Fruit fly (Drosophila melanogaster) whole organism, embryonic: ENCODE measurements around the gene CG31265.
A peak's percentile ranks its signal among the peaks of the same experiment; 100 is the strongest.

ENCODE experiments used
- Ada2b ChIP-seq: fragments of 200-800 bp; sonication (Bioruptor generic); IDR thresholded peaks from 2 replicates; pipeline ENCODE4 v1.3.6; 2022; ENCODE audit warnings: missing biosample characterization, missing genetic modification characterization
- Asciz ChIP-seq: fragments of 200-800 bp; sonication (Bioruptor generic); optimal IDR thresholded peaks from 2 replicates; lab custom pipeline; 2017; ENCODE audit warnings: missing biosample characterization, mild to moderate bottlenecking, missing genetic modification characterization, missing genetic modification reagents
- Bdp1 ChIP-seq: fragments of 200-800 bp; sonication (Bioruptor generic); optimal IDR thresholded peaks from 3 replicates; lab custom pipeline; 2016; ENCODE audit warnings: missing biosample characterization, missing genetic modification characterization
- CG1024 ChIP-seq: fragments of 200-800 bp; sonication (Bioruptor generic); IDR thresholded peaks from 2 replicates; pipeline ENCODE4 v1.3.6; 2022; ENCODE audit warnings: missing biosample characterization, missing genetic modification characterization
- CG10431 ChIP-seq: fragments of 200-800 bp; sonication (Bioruptor generic); optimal IDR thresholded peaks from 3 replicates; lab custom pipeline; 2018; ENCODE audit warnings: missing biosample characterization, mild to moderate bottlenecking, missing genetic modification characterization
- CG11085 ChIP-seq: fragments of 200-800 bp; sonication (Bioruptor generic); IDR thresholded peaks from 2 replicates; pipeline ENCODE4 v1.3.6; 2022; ENCODE audit warnings: missing biosample characterization, missing genetic modification characterization
- CG13296 ChIP-seq: fragments of 200-800 bp; sonication (Bioruptor generic); optimal IDR thresholded peaks from 3 replicates; lab custom pipeline; 2018; ENCODE audit warnings: missing biosample characterization, mild to moderate bottlenecking, missing genetic modification characterization
- CG14667 ChIP-seq: fragments of 200-800 bp; sonication (Bioruptor generic); IDR thresholded peaks from 2 replicates; pipeline ENCODE4 v1.3.6; 2022; ENCODE audit warnings: missing biosample characterization, missing genetic modification characterization
- CG14965 ChIP-seq: fragments of 200-800 bp; sonication (Bioruptor generic); optimal IDR thresholded peaks from 2 replicates; lab custom pipeline; 2016; ENCODE audit warnings: missing biosample characterization, missing genetic modification characterization, borderline replicate concordance
- CG1529 ChIP-seq: fragments of 200-800 bp; sonication (Bioruptor generic); optimal IDR thresholded peaks from 3 replicates; lab custom pipeline; 2018; ENCODE audit warnings: missing biosample characterization, missing genetic modification characterization
- CG15479 ChIP-seq: fragments of 200-800 bp; sonication (Bioruptor generic); optimal IDR thresholded peaks from 3 replicates; lab custom pipeline; 2019; ENCODE audit warnings: missing biosample characterization, mild to moderate bottlenecking, missing genetic modification characterization, moderate library complexity
- CG15601 ChIP-seq: fragments of 200-800 bp; sonication (Bioruptor generic); optimal IDR thresholded peaks from 3 replicates; lab custom pipeline; 2019; ENCODE audit warnings: missing biosample characterization, mild to moderate bottlenecking, missing genetic modification characterization, moderate library complexity
- CG1792 ChIP-seq: fragments of 200-800 bp; sonication (Bioruptor generic); optimal IDR thresholded peaks from 2 replicates; lab custom pipeline; 2016; ENCODE audit warnings: missing biosample characterization, missing genetic modification characterization
- CG1832 ChIP-seq: fragments of 200-800 bp; sonication (Bioruptor generic); optimal IDR thresholded peaks from 2 replicates; lab custom pipeline; 2017; ENCODE audit warnings: missing biosample characterization, mild to moderate bottlenecking, missing genetic modification characterization, inconsistent platforms
- CG2202 ChIP-seq: fragments of 200-800 bp; sonication (Bioruptor generic); optimal IDR thresholded peaks from 2 replicates; lab custom pipeline; 2018; ENCODE audit warnings: missing biosample characterization, mild to moderate bottlenecking, missing genetic modification characterization
- CG30431 ChIP-seq: fragments of 200-800 bp; sonication (Bioruptor generic); optimal IDR thresholded peaks from 2 replicates; lab custom pipeline; 2017; ENCODE audit warnings: missing biosample characterization, missing genetic modification characterization
- CG34376 ChIP-seq: fragments of 200-800 bp; sonication (Bioruptor generic); optimal IDR thresholded peaks from 2 replicates; lab custom pipeline; 2018; ENCODE audit warnings: missing biosample characterization, mild to moderate bottlenecking, missing genetic modification characterization
- CG42726 ChIP-seq: fragments of 200-800 bp; sonication (Bioruptor generic); IDR thresholded peaks from 2 replicates; pipeline ENCODE4 v1.3.6; 2022; ENCODE audit warnings: missing biosample characterization, missing genetic modification characterization; ENCODE audit not compliant: partially characterized antibody
- CG7271 ChIP-seq: fragments of 200-800 bp; sonication (Bioruptor generic); optimal IDR thresholded peaks from 2 replicates; lab custom pipeline; 2018; ENCODE audit warnings: missing biosample characterization, mild to moderate bottlenecking, missing genetic modification characterization, moderate library complexity
- CG8290 ChIP-seq, 3 experiments: fragments of 200-800 bp; sonication (Bioruptor generic); optimal IDR thresholded peaks; 2 replicates each; lab custom pipeline; 2016 to 2019; ENCODE audit warnings: missing biosample characterization in 3 of 3, missing genetic modification characterization in 3 of 3, mild to moderate bottlenecking in 2 of 3, moderate library complexity in 1 of 3
- CG8359 ChIP-seq: fragments of 200-800 bp; sonication (Bioruptor generic); optimal IDR thresholded peaks from 2 replicates; lab custom pipeline; 2017; ENCODE audit warnings: missing biosample characterization, mild to moderate bottlenecking, missing genetic modification characterization, borderline replicate concordance
- Dp ChIP-seq: fragments of 200-800 bp; sonication (Bioruptor generic); optimal IDR thresholded peaks from 2 replicates; lab custom pipeline; 2018; ENCODE audit warnings: missing biosample characterization, mild to moderate bottlenecking, missing genetic modification characterization, moderate library complexity
- E2f2 ChIP-seq: fragments of 200-800 bp; sonication (Bioruptor generic); IDR thresholded peaks from 2 replicates; pipeline ENCODE4 v1.3.6; 2022; ENCODE audit warnings: missing biosample characterization, missing genetic modification characterization
- Eip74EF ChIP-seq, 2 experiments: fragments of 200-800 bp in 1 of 2; fragments of >200 bp in 1 of 2; sonication (Bioruptor generic) in 1 of 2; optimal IDR thresholded peaks; 2 replicates each; lab custom pipeline; 2017 to 2019; ENCODE audit warnings: missing biosample characterization in 2 of 2, missing genetic modification characterization in 2 of 2, mild to moderate bottlenecking in 1 of 2, moderate library complexity in 1 of 2
- Gug ChIP-seq: fragments of 200-800 bp; sonication (Bioruptor generic); IDR thresholded peaks from 4 replicates; pipeline ENCODE4 v1.3.6; 2022; ENCODE audit warnings: missing biosample characterization, missing genetic modification characterization
- Hr78 ChIP-seq, 2 experiments: fragments of 200-800 bp in 1 of 2; fragments of >200 bp in 1 of 2; sonication (Bioruptor generic) in 1 of 2; optimal IDR thresholded peaks; 2 replicates each; lab custom pipeline; 2017 to 2019; ENCODE audit warnings: missing biosample characterization in 2 of 2, missing genetic modification characterization in 2 of 2, mild to moderate bottlenecking in 1 of 2, moderate library complexity in 1 of 2
- Jarid2 ChIP-seq: fragments of 200-800 bp; sonication (Bioruptor generic); optimal IDR thresholded peaks from 3 replicates; lab custom pipeline; 2017; ENCODE audit warnings: mild to moderate bottlenecking, missing biosample characterization, missing genetic modification reagents, missing genetic modification characterization
- Max ChIP-seq: fragments of 200-800 bp; sonication (Bioruptor generic); optimal IDR thresholded peaks from 2 replicates; lab custom pipeline; 2016; ENCODE audit warnings: missing biosample characterization, mild to moderate bottlenecking, missing genetic modification characterization
- Nf-YB ChIP-seq: fragments of 200-800 bp; sonication (Bioruptor generic); optimal IDR thresholded peaks from 3 replicates; lab custom pipeline; 2019; ENCODE audit warnings: missing biosample characterization, mild to moderate bottlenecking, missing genetic modification characterization, moderate library complexity
- NfI ChIP-seq: fragments of 200-800 bp; sonication (Bioruptor generic); optimal IDR thresholded peaks from 3 replicates; lab custom pipeline; 2018; ENCODE audit warnings: missing biosample characterization, mild to moderate bottlenecking, missing genetic modification characterization, moderate library complexity
- Taf1 ChIP-seq: fragments of 200-800 bp; sonication (Bioruptor generic); IDR thresholded peaks from 2 replicates; pipeline ENCODE4 v1.3.6; 2022; ENCODE audit warnings: missing biosample characterization, missing genetic modification characterization
- ara ChIP-seq: fragments of 200-800 bp; sonication (Bioruptor generic); IDR thresholded peaks from 2 replicates; pipeline ENCODE4 v1.3.6; 2022; ENCODE audit warnings: missing biosample characterization, missing genetic modification characterization
- chinmo ChIP-seq: fragments of 200-800 bp; sonication (Bioruptor generic); IDR thresholded peaks from 4 replicates; pipeline ENCODE4 v1.3.6; 2022; ENCODE audit warnings: missing biosample characterization, missing genetic modification characterization; ENCODE audit not compliant: partially characterized antibody
- danr ChIP-seq: fragments of 200-800 bp; sonication (Bioruptor generic); IDR thresholded peaks from 2 replicates; pipeline ENCODE4 v1.3.6; 2022; ENCODE audit warnings: missing biosample characterization, missing genetic modification characterization
- dm ChIP-seq: fragments of 200-800 bp; sonication (Bioruptor generic); optimal IDR thresholded peaks from 3 replicates; lab custom pipeline; 2016; ENCODE audit warnings: missing biosample characterization, missing genetic modification characterization
- ems ChIP-seq: fragments of 200-800 bp; sonication (Bioruptor generic); optimal IDR thresholded peaks from 3 replicates; lab custom pipeline; 2016; ENCODE audit warnings: missing biosample characterization, missing genetic modification characterization
- ftz-f1 ChIP-seq: fragments of 200-800 bp; sonication (Bioruptor generic); optimal IDR thresholded peaks from 2 replicates; lab custom pipeline; 2016; ENCODE audit warnings: missing biosample characterization, missing genetic modification characterization
- her ChIP-seq: fragments of 200-800 bp; sonication (Bioruptor generic); optimal IDR thresholded peaks from 2 replicates; lab custom pipeline; 2016; ENCODE audit warnings: missing biosample characterization, missing genetic modification characterization
- ken ChIP-seq: fragments of 200-800 bp; sonication (Bioruptor generic); IDR thresholded peaks from 3 replicates; pipeline ENCODE4 v1.3.6; 2022; ENCODE audit warnings: missing biosample characterization, missing genetic modification characterization
- lab ChIP-seq: fragments of 200-800 bp; sonication (Bioruptor generic); optimal IDR thresholded peaks from 3 replicates; lab custom pipeline; 2017; ENCODE audit warnings: missing biosample characterization, missing genetic modification characterization, mild to moderate bottlenecking, moderate library complexity, missing genetic modification reagents
- lbe ChIP-seq: fragments of 200-800 bp; sonication (Bioruptor generic); optimal IDR thresholded peaks from 2 replicates; lab custom pipeline; 2016; ENCODE audit warnings: missing biosample characterization, mild to moderate bottlenecking, missing genetic modification characterization
- peb ChIP-seq: fragments of 200-800 bp; sonication (Bioruptor generic); IDR thresholded peaks from 2 replicates; pipeline ENCODE4 v1.3.6; 2022; ENCODE audit warnings: missing biosample characterization, missing genetic modification characterization
- pum ChIP-seq: fragments of 200-800 bp; sonication (Bioruptor generic); optimal IDR thresholded peaks from 2 replicates; lab custom pipeline; 2016; ENCODE audit warnings: missing biosample characterization, missing genetic modification characterization
- ranshi ChIP-seq: fragments of 200-800 bp; sonication (Bioruptor generic); IDR thresholded peaks from 2 replicates; pipeline ENCODE4 v1.3.6; 2022; ENCODE audit warnings: missing biosample characterization, missing genetic modification characterization
- sens-2 ChIP-seq: fragments of 200-800 bp; sonication (Bioruptor generic); IDR thresholded peaks from 2 replicates; pipeline ENCODE4 v1.3.6; 2022; ENCODE audit warnings: missing biosample characterization, missing genetic modification characterization
- shn ChIP-seq: fragments of 200-800 bp; sonication (Bioruptor generic); optimal IDR thresholded peaks from 3 replicates; lab custom pipeline; 2016; ENCODE audit warnings: missing biosample characterization, missing genetic modification characterization
- slp2 ChIP-seq: fragments of 200-800 bp; sonication (Bioruptor generic); optimal IDR thresholded peaks from 2 replicates; lab custom pipeline; 2016; ENCODE audit warnings: missing biosample characterization, missing genetic modification characterization
- sna ChIP-seq: fragments of 200-800 bp; sonication (Bioruptor generic); IDR thresholded peaks from 2 replicates; pipeline ENCODE4 v1.3.6; 2022; ENCODE audit warnings: missing biosample characterization, missing genetic modification characterization; ENCODE audit not compliant: partially characterized antibody
- stc ChIP-seq: fragments of 200-800 bp; sonication (Bioruptor generic); IDR thresholded peaks from 2 replicates; pipeline ENCODE4 v1.3.6; 2022; ENCODE audit warnings: missing biosample characterization, missing genetic modification characterization
- tap ChIP-seq: fragments of 200-800 bp; optimal IDR thresholded peaks from 3 replicates; lab custom pipeline; 2019; ENCODE audit warnings: missing biosample characterization, mild to moderate bottlenecking, missing genetic modification characterization, moderate library complexity

Gene CG31265

DNA sequence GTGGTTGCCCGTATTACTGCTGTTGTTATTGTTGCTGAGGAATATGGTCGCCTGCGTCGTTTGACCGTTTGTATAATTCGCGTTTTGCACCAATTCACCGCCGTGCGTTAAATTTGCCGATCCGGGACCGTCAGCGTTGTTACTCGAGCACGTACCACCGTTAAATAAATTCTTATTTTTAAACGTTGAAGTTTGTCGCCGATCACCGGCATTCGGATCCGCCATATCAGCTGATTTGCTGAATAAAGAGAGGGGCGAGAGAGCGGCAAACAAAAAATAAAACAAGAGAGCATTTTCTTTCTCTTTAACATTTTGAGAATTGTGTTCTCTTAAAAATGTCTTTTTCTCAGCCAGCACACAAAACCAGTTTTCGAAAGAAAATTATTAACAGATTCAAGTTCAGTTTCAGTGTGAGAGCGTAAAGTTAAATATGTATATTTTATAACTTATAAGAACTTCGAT lies 9.1 kb upstream of the CG31265 start (continued):
- TF ChIP-seq Jarid2 (GFP tag; lab: Kevin White, UChicago), result peak; percentile 82
- TF ChIP-seq Taf1 (GFP tag; lab: Robert Waterston, UW), result no peak
- no peak; the same call in 3 of the 4 replicates for TF ChIP-seq chinmo (GFP tag; lab: Robert Waterston, UW)
- no peak for TF ChIP-seq Bdp1
- TF ChIP-seq Nf-YB (GFP tag; lab: Kevin White, UChicago), result no peak
- no peak for TF ChIP-seq Max
- peak; percentile 62 for TF ChIP-seq lbe
- TF ChIP-seq CG11085, result 0 out of 2 replicates have a peak, but pooled peaks have one; percentile 22
- TF ChIP-seq CG8290 (GFP tag; optimal IDR thresholded peaks at IDR 0.05; lab: Kevin White, UChicago), result no peak
- TF ChIP-seq CG8290 (tag; optimal IDR thresholded peaks at IDR 0.05; lab: Kevin White, UChicago), result no peak
- no peak for TF ChIP-seq CG42726 (GFP tag; lab: Robert Waterston, UW)
- TF ChIP-seq Eip74EF (GFP tag; optimal IDR thresholded peaks at IDR 0.05; lab: Kevin White, UChicago), result peak in 1 of 2 experiments; percentile 7
- TF ChIP-seq slp2, result no peak
- TF ChIP-seq shn, result no peak
- TF ChIP-seq ranshi (GFP tag; lab: Robert Waterston, UW), result no peak
- TF ChIP-seq Hr78 (GFP tag; optimal IDR thresholded peaks at IDR 0.05; lab: Kevin White, UChicago), result no peak
- TF ChIP-seq CG1529 (GFP tag; lab: Kevin White, UChicago), result no peak
- TF ChIP-seq CG1792 (GFP tag; lab: Kevin White, UChicago), result no peak
- TF ChIP-seq sens-2, result no peak
- TF ChIP-seq CG15601 (tag; lab: Kevin White, UChicago), result no peak
- TF ChIP-seq CG1024 (GFP tag; lab: Robert Waterston, UW), result no peak
- no peak for TF ChIP-seq NfI (GFP tag; lab: Kevin White, UChicago)
- peak; percentile 48 for TF ChIP-seq CG34376 (GFP tag; lab: Kevin White, UChicago)
- TF ChIP-seq E2f2 (GFP tag; lab: Robert Waterston, UW), result no peak
- no peak for TF ChIP-seq tap (tag; lab: Kevin White, UChicago)
- TF ChIP-seq CG8359 (GFP tag; lab: Kevin White, UChicago), result peak; percentile 7
- no peak for TF ChIP-seq CG14667
- no peak for TF ChIP-seq Ada2b (GFP tag; lab: Robert Waterston, UW)
- TF ChIP-seq ken (GFP tag; lab: Robert Waterston, UW), result no peak
- no peak for TF ChIP-seq stc (GFP tag; lab: Robert Waterston, UW)
- no peak for TF ChIP-seq ems (GFP tag; lab: Kevin White, UChicago)
- no peak for TF ChIP-seq CG7271 (tag; lab: Kevin White, UChicago)
- peak; percentile 36 for TF ChIP-seq lab (GFP tag; lab: Kevin White, UChicago)
- peak; percentile 18 for TF ChIP-seq CG13296 (GFP tag; lab: Kevin White, UChicago)
- no peak for TF ChIP-seq dm (GFP tag; lab: Kevin White, UChicago)
- TF ChIP-seq Gug, result no peak
- no peak for TF ChIP-seq CG1832 (GFP tag; lab: Kevin White, UChicago)
- no peak for TF ChIP-seq CG2202 (tag; lab: Kevin White, UChicago)
- TF ChIP-seq peb (GFP tag; lab: Robert Waterston, UW), result no peak
- TF ChIP-seq sna (GFP tag; lab: Robert Waterston, UW), result peak; percentile 22; the same call in 1 of the 2 replicates
- TF ChIP-seq Asciz, result no peak
- TF ChIP-seq pum (GFP tag; lab: Kevin White, UChicago), result no peak
- TF ChIP-seq CG10431 (GFP tag; lab: Kevin White, UChicago), result no peak
- TF ChIP-seq ara (GFP tag; lab: Robert Waterston, UW), result no peak
- TF ChIP-seq ftz-f1 (GFP tag; lab: Kevin White, UChicago), result no peak
- TF ChIP-seq Dp (GFP tag; lab: Kevin White, UChicago), result no peak
- no peak for TF ChIP-seq CG30431 (GFP tag; lab: Kevin White, UChicago)
- TF ChIP-seq her (GFP tag; lab: Kevin White, UChicago), result no peak
- TF ChIP-seq CG15479 (GFP tag; lab: Kevin White, UChicago), result no peak
- no peak for TF ChIP-seq CG14965 (GFP tag; lab: Kevin White, UChicago)
- TF ChIP-seq danr (GFP tag; lab: Robert Waterston, UW), result no peak
